Fruit fly (Drosophila melanogaster): ENCODE measurements around the gene Itpr.
A peak's percentile ranks its signal among the peaks of the same experiment; 100 is the strongest.

Itpr gene

DNA sequence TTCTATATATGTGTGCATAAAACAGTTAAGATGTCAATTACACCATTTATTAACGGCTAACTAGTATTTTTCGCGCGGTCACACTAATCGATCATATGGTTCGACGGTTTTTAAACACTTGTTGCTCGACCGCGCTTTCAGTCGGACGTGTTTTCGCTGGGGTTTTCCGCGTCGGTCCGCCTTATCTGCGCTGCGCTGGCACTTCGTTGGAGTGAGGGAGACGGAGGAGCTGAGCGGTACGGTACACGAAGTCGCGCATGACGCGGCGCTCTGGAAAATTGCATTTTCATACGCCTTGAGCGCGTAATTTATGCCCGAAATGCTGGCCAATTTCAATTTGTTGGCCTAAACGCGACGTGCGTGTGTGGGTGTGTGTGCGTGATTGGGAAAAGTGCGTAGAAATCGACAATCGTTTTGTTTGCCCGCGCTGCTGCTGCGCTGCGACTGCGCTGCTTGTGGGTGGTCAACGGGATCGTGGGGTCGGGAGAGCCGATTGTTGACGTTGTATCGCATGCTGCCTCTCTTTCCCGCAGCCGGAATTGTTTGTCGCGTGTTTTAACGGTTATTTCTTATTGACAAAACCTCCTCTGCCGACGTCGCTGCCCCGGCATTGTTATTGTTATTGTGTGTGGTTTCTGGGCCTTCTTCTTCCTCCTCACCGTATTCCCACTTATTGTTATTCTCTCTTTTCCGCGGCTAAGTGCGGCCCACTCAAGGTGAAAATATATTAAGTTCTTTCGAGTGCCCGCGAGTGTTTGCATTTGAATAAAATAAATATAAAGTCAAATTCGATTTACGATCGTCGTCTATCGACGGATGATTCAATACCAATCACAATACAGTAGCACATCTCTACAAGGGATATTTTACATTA, at the start of gene Itpr:
Gene Itpr, plus strand, starts transcription at position 116 of the 874 bp plus-strand sequence.
- no peak for TF ChIP-seq topi (GFP tag; optimal IDR thresholded peaks at IDR 0.05)
- no peak for TF ChIP-seq CG7368 (GFP tag; optimal IDR thresholded peaks at IDR 0.05)
- TF ChIP-seq Ets96B (tag; optimal IDR thresholded peaks at IDR 0.05) = no peak
- TF ChIP-seq Hr38 (GFP tag; optimal IDR thresholded peaks at IDR 0.05) = no peak
- no peak for TF ChIP-seq CG6808 (GFP tag; optimal IDR thresholded peaks at IDR 0.05)
- no peak for TF ChIP-seq Ets21C (GFP tag; optimal IDR thresholded peaks at IDR 0.05)
- TF ChIP-seq CG11762 (GFP tag; optimal IDR thresholded peaks at IDR 0.05; ENCODE audit: insufficient read depth) = no peak
- TF ChIP-seq CG6276 (GFP tag; optimal IDR thresholded peaks at IDR 0.05) = peak; percentile 40
- TF ChIP-seq CG8119 (GFP tag; IDR thresholded peaks at IDR 0.05) = peak; percentile 28; the same call in 1 of the 3 replicates
- TF ChIP-seq acj6 (GFP tag; optimal IDR thresholded peaks at IDR 0.05) = no peak
- TF ChIP-seq Sox14 (GFP tag; optimal IDR thresholded peaks at IDR 0.05) = peak; percentile 14
- TF ChIP-seq Sox15 (GFP tag; optimal IDR thresholded peaks at IDR 0.05) = no peak
- TF ChIP-seq Hr4 (GFP tag; optimal IDR thresholded peaks at IDR 0.05) = no peak
- no peak for TF ChIP-seq salr (GFP tag; optimal IDR thresholded peaks at IDR 0.05)
- TF ChIP-seq CG6854 (GFP tag; optimal IDR thresholded peaks at IDR 0.05) = peak; percentile 45
- TF ChIP-seq Gug (GFP tag; IDR thresholded peaks at IDR 0.05) = no peak
- no peak for TF ChIP-seq Eip93F (GFP tag; optimal IDR thresholded peaks at IDR 0.05)
- TF ChIP-seq CG3919 (GFP tag; optimal IDR thresholded peaks at IDR 0.05) = peak; percentile 8
- TF ChIP-seq CG6163 (GFP tag; IDR thresholded peaks at IDR 0.05) = no peak; the same call in 2 of the 3 replicates
- TF ChIP-seq CG10631 (GFP tag; optimal IDR thresholded peaks at IDR 0.05) = no peak
- no peak for TF ChIP-seq CG4318 (GFP tag; optimal IDR thresholded peaks at IDR 0.05)
- peak; percentile 58 for TF ChIP-seq Eip78C (GFP tag)
- peak; percentile 40 for TF ChIP-seq Lpt (GFP tag; optimal IDR thresholded peaks at IDR 0.05)
- TF ChIP-seq CG32006 (GFP tag; optimal IDR thresholded peaks at IDR 0.05) = no peak
- no peak for TF ChIP-seq eg (GFP tag; IDR thresholded peaks at IDR 0.05)
- peak; percentile 93 for TF ChIP-seq svp (GFP tag)
- no peak for TF ChIP-seq spab (GFP tag; optimal IDR thresholded peaks at IDR 0.05)
- no peak for TF ChIP-seq CG8632 (GFP tag; optimal IDR thresholded peaks at IDR 0.05)
- TF ChIP-seq CG6792 (GFP tag; optimal IDR thresholded peaks at IDR 0.05) = no peak
- TF ChIP-seq vri (GFP tag; optimal IDR thresholded peaks at IDR 0.05) = peak; percentile 10
- no peak for TF ChIP-seq cyc (GFP tag; optimal IDR thresholded peaks at IDR 0.05)
- no peak for TF ChIP-seq CG34406 (GFP tag; optimal IDR thresholded peaks at IDR 0.05)
- peak; percentile 20 for TF ChIP-seq CG16779 (tag; optimal IDR thresholded peaks at IDR 0.05)
- TF ChIP-seq CG31627 (GFP tag; optimal IDR thresholded peaks at IDR 0.05) = no peak
- TF ChIP-seq Met (GFP tag; optimal IDR thresholded peaks at IDR 0.05) = no peak
- no peak for TF ChIP-seq CG11902 (GFP tag; optimal IDR thresholded peaks at IDR 0.05)
- TF ChIP-seq dsx (GFP tag; optimal IDR thresholded peaks at IDR 0.05; ENCODE audit: poor library complexity, severe bottlenecking) = no peak
- TF ChIP-seq CG9139 (GFP tag; optimal IDR thresholded peaks at IDR 0.05) = peak; percentile 42
- TF ChIP-seq CG8319 (GFP tag; optimal IDR thresholded peaks at IDR 0.05) = no peak
- TF ChIP-seq CG3032 (tag; optimal IDR thresholded peaks at IDR 0.05) = no peak
- TF ChIP-seq fkh (GFP tag; optimal IDR thresholded peaks at IDR 0.05) = peak; percentile 97
- TF ChIP-seq CG1621 (tag; optimal IDR thresholded peaks at IDR 0.05) = peak; percentile 24
- TF ChIP-seq ss (GFP tag; optimal IDR thresholded peaks at IDR 0.05) = peak; percentile 28 to 54
- TF ChIP-seq achi (GFP tag; optimal IDR thresholded peaks at IDR 0.05) = no peak
- no peak for TF ChIP-seq lz (GFP tag; optimal IDR thresholded peaks at IDR 0.05)
- no peak for TF ChIP-seq Sox102F (GFP tag; optimal IDR thresholded peaks at IDR 0.05)
- no peak for TF ChIP-seq fd59A (GFP tag; optimal IDR thresholded peaks at IDR 0.05)
- TF ChIP-seq CG15336 (GFP tag; IDR thresholded peaks at IDR 0.05) = no peak
